Worm (Caenorhabditis elegans): ENCODE measurements around the gene unc-53.

DNA sequence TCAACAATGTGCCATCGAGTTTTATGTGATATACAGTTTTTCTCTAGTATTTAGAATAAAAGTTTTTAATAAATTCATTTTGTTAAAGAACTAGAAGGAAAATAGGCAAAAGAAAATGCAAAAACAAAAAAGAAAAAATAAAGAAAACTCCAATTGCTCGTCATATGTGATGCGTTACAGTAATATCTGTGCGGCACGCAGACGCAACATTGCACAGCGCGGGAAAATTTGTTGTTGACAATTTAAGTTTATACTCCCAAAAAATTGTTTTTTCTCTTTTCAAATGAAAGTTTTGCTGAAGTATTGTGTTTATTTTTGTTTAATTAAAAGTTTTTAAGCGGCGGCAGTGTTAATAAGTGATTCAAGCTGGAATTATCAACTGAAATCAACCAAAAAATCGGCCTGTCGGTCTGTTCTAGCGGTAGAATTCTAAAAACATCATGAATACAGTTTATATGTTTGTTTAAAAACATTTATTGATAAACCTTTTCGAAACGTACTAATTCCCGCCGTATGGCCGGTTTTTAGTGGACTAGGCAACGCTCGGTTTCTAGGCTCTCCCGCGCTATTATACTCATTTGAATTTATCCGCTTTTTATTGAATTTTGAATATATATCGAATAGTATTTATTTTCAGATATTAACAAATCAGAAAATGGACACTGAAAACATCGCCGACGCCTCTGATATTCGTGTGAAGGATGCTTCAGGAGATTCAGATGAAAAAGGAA, 16.9 kb upstream of the unc-53 start, which contains the start of gene nasp-1:
- TF ChIP-seq nhr-85 (tag) (peak; percentile 47), tbx-2 (tag; optimal IDR thresholded peaks at IDR 0.05) (no peak), lsy-2 (tag; optimal IDR thresholded peaks at IDR 0.05) (peak; percentile 54 to 86), nhr-90 (tag; optimal IDR thresholded peaks at IDR 0.05; ENCODE audit: poor library complexity) (peak; percentile 6), nhr-77 (tag; optimal IDR thresholded peaks at IDR 0.05) (no peak)
